Fruit fly (Drosophila melanogaster) S2 (cell line): ENCODE measurements around the gene CG4995.

ENCODE experiments used
- CG8478 ChIP-seq: fragments of >200 bp; optimal IDR thresholded peaks from 2 replicates; lab custom pipeline; 2018
- CTCF ChIP-seq, 2 experiments: fragments of >200 bp; optimal IDR thresholded peaks; 2 replicates each; lab custom pipeline; 2018

DNA sequence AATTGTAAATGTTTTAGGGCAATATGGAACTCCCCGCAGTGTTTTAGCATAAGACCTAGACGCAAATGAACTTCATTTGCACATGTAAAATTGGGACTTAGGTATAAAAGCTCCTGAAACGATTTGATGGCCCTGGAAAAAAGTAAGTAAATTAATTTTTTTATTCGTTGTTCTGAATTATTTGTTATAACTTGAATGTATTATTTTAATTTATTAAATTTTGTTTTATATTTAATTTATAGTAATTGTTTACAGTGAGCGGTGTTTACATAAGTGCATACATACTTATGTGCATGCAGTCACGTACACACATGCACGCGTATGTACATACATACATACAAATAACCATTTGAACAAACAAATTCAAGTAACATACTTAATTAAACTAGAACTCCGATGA is 45.8 kb upstream of the CG4995 start:
- TF ChIP-seq CG8478 (lab: Kevin White, UChicago) (no peak), CTCF (optimal IDR thresholded peaks at IDR 0.05; lab: Kevin White, UChicago) (no peak)
